Fruit fly (Drosophila melanogaster) whole organism, embryonic: ENCODE data around the gene LeuRS-m.
A peak's percentile ranks its signal among the peaks of the same experiment; 100 is the strongest.

Experiments used
- Bgb ChIP-seq: fragments of 200-800 bp; sonication (Bioruptor generic); IDR thresholded peaks from 2 replicates; pipeline ENCODE4 v1.3.6; 2022; ENCODE audit warnings: missing biosample characterization, missing genetic modification characterization; ENCODE audit not compliant: partially characterized antibody
- BtbVII ChIP-seq: fragments of 200-800 bp; sonication (Bioruptor generic); optimal IDR thresholded peaks from 3 replicates; lab custom pipeline; 2017; ENCODE audit warnings: missing biosample characterization, mild to moderate bottlenecking, missing genetic modification characterization
- CG10321 ChIP-seq: fragments of 200-800 bp; sonication (Bioruptor generic); IDR thresholded peaks from 2 replicates; pipeline ENCODE4 v1.3.6; 2022; ENCODE audit warnings: missing biosample characterization, missing genetic modification characterization
- CG10431 ChIP-seq: fragments of 200-800 bp; sonication (Bioruptor generic); optimal IDR thresholded peaks from 3 replicates; lab custom pipeline; 2018; ENCODE audit warnings: missing biosample characterization, mild to moderate bottlenecking, missing genetic modification characterization
- CG10462 ChIP-seq: fragments of 200-800 bp; sonication (Bioruptor generic); optimal IDR thresholded peaks from 2 replicates; lab custom pipeline; 2016; ENCODE audit warnings: missing biosample characterization, missing genetic modification characterization
- CG11398 ChIP-seq: fragments of 200-800 bp; sonication (Bioruptor generic); optimal IDR thresholded peaks from 2 replicates; lab custom pipeline; 2016; ENCODE audit warnings: missing biosample characterization, missing genetic modification characterization
- CG11560 ChIP-seq: fragments of 200-800 bp; sonication (Bioruptor generic); IDR thresholded peaks from 3 replicates; pipeline ENCODE4 v1.3.6; 2022; ENCODE audit warnings: missing biosample characterization, missing genetic modification characterization
- CG11723 ChIP-seq: fragments of 200-800 bp; sonication (Bioruptor generic); optimal IDR thresholded peaks from 2 replicates; lab custom pipeline; 2017; ENCODE audit warnings: missing biosample characterization, mild to moderate bottlenecking, missing genetic modification characterization
- CG14667 ChIP-seq: fragments of 200-800 bp; sonication (Bioruptor generic); IDR thresholded peaks from 2 replicates; pipeline ENCODE4 v1.3.6; 2022; ENCODE audit warnings: missing biosample characterization, missing genetic modification characterization
- CG1529 ChIP-seq: fragments of 200-800 bp; sonication (Bioruptor generic); optimal IDR thresholded peaks from 3 replicates; lab custom pipeline; 2018; ENCODE audit warnings: missing biosample characterization, missing genetic modification characterization
- CG1603 ChIP-seq: fragments of 200-800 bp; sonication (Bioruptor generic); optimal IDR thresholded peaks from 2 replicates; lab custom pipeline; 2019; ENCODE audit warnings: missing biosample characterization, mild to moderate bottlenecking, missing genetic modification characterization, moderate library complexity
- CG16863 ChIP-seq: fragments of 200-800 bp; sonication (Bioruptor generic); optimal IDR thresholded peaks from 3 replicates; lab custom pipeline; 2016; ENCODE audit warnings: missing biosample characterization, missing genetic modification characterization
- CG30431 ChIP-seq: fragments of 200-800 bp; sonication (Bioruptor generic); optimal IDR thresholded peaks from 2 replicates; lab custom pipeline; 2017; ENCODE audit warnings: missing biosample characterization, missing genetic modification characterization
- CG7786 ChIP-seq: fragments of 200-800 bp; sonication (Bioruptor generic); optimal IDR thresholded peaks from 2 replicates; lab custom pipeline; 2016; ENCODE audit warnings: missing biosample characterization, missing genetic modification characterization
- CG8924 ChIP-seq: fragments of 200-800 bp; optimal IDR thresholded peaks from 3 replicates; lab custom pipeline; 2019; ENCODE audit warnings: missing biosample characterization, mild to moderate bottlenecking, missing genetic modification characterization, moderate library complexity
- CG9609 ChIP-seq: fragments of 200-800 bp; sonication (Bioruptor generic); optimal IDR thresholded peaks from 3 replicates; lab custom pipeline; 2016; ENCODE audit warnings: missing biosample characterization, missing genetic modification characterization
- CG9876 ChIP-seq: fragments of 200-800 bp; sonication (Bioruptor generic); optimal IDR thresholded peaks from 2 replicates; lab custom pipeline; 2016; ENCODE audit warnings: missing biosample characterization, missing genetic modification characterization
- CTCF ChIP-seq: fragments of 200-800 bp; sonication (Bioruptor generic); optimal IDR thresholded peaks from 2 replicates; lab custom pipeline; 2017; ENCODE audit warnings: missing biosample characterization, mild to moderate bottlenecking, missing genetic modification characterization, moderate library complexity
- Deaf1 ChIP-seq: fragments of 200-800 bp; optimal IDR thresholded peaks from 3 replicates; lab custom pipeline; 2019; ENCODE audit warnings: missing biosample characterization, mild to moderate bottlenecking, missing genetic modification characterization, moderate library complexity
- Dll ChIP-seq: fragments of 200-800 bp; sonication (Bioruptor generic); IDR thresholded peaks from 4 replicates; pipeline ENCODE4 v1.3.6; 2022; ENCODE audit warnings: missing biosample characterization, missing genetic modification characterization; ENCODE audit not compliant: partially characterized antibody
- Ets97D ChIP-seq: fragments of 200-800 bp; sonication (Bioruptor generic); optimal IDR thresholded peaks from 3 replicates; lab custom pipeline; 2016; ENCODE audit warnings: missing biosample characterization, missing genetic modification characterization
- GATAe ChIP-seq: fragments of 200-800 bp; sonication (Bioruptor generic); conservative IDR thresholded peaks from 2 replicates; pipeline ENCODE4 v1.3.6; 2022; ENCODE audit warnings: missing biosample characterization, missing genetic modification characterization
- HLHmδ ChIP-seq: fragments of 200-800 bp; sonication (Bioruptor generic); optimal IDR thresholded peaks from 2 replicates; lab custom pipeline; 2018; ENCODE audit warnings: missing biosample characterization, mild to moderate bottlenecking, missing genetic modification characterization, moderate library complexity
- Med ChIP-seq: fragments of 200-800 bp; sonication (Bioruptor generic); peaks from one replicate; lab custom pipeline; 2016; ENCODE audit warnings: missing biosample characterization, missing genetic modification characterization, mild to moderate bottlenecking, inconsistent platforms, moderate library complexity
- NC2β ChIP-seq: fragments of 200-800 bp; sonication (Bioruptor generic); optimal IDR thresholded peaks from 2 replicates; lab custom pipeline; 2016; ENCODE audit warnings: missing biosample characterization, missing genetic modification characterization
- NK7.1 ChIP-seq: fragments of 200-800 bp; sonication (Bioruptor generic); optimal IDR thresholded peaks from 3 replicates; lab custom pipeline; 2016; ENCODE audit warnings: missing biosample characterization, missing genetic modification characterization
- Pdp1 ChIP-seq, 2 experiments: fragments of 200-800 bp; sonication (Bioruptor generic); optimal IDR thresholded peaks; 3 replicates each; lab custom pipeline; 2016; ENCODE audit warnings: missing biosample characterization in 2 of 2, missing genetic modification characterization in 2 of 2, mild to moderate bottlenecking in 1 of 2, moderate library complexity in 1 of 2
- Sin3A ChIP-seq: fragments of >200 bp; optimal IDR thresholded peaks from 2 replicates; lab custom pipeline; 2018
- Trl ChIP-seq, 3 experiments: fragments of >200 bp in 2 of 3; fragments of 200-800 bp in 1 of 3; sonication (Bioruptor generic) in 1 of 3; optimal IDR thresholded peaks; 2 replicates in 1 of 3; 3 replicates in 2 of 3; lab custom pipeline; 2016 to 2017; ENCODE audit warnings: missing biosample characterization in 1 of 3, missing genetic modification characterization in 1 of 3
- ato ChIP-seq: fragments of 200-800 bp; sonication (Bioruptor generic); IDR thresholded peaks from 2 replicates; pipeline ENCODE4 v1.3.6; 2022; ENCODE audit warnings: missing biosample characterization, missing genetic modification characterization; ENCODE audit not compliant: partially characterized antibody
- bbx ChIP-seq: fragments of 200-800 bp; sonication (Bioruptor generic); IDR thresholded peaks from 2 replicates; pipeline ENCODE4 v1.3.6; 2022; ENCODE audit warnings: missing biosample characterization, missing genetic modification characterization; ENCODE audit not compliant: partially characterized antibody
- cad ChIP-seq: fragments of >200 bp; optimal IDR thresholded peaks from 2 replicates; lab custom pipeline; 2017; ENCODE audit warnings: missing biosample characterization, missing genetic modification characterization
- crc ChIP-seq: fragments of 200-800 bp; sonication (Bioruptor generic); optimal IDR thresholded peaks from 2 replicates; lab custom pipeline; 2016; ENCODE audit warnings: missing biosample characterization, missing genetic modification characterization
- dmrt11E ChIP-seq: fragments of 200-800 bp; sonication (Bioruptor generic); optimal IDR thresholded peaks from 3 replicates; lab custom pipeline; 2018; ENCODE audit warnings: missing biosample characterization, mild to moderate bottlenecking, missing genetic modification characterization, moderate library complexity
- ewg ChIP-seq: fragments of 200-800 bp; sonication (Bioruptor generic); optimal IDR thresholded peaks from 3 replicates; lab custom pipeline; 2017; ENCODE audit warnings: mild to moderate bottlenecking, missing biosample characterization, missing genetic modification reagents, missing genetic modification characterization
- eyg ChIP-seq: fragments of 200-800 bp; sonication (Bioruptor generic); optimal IDR thresholded peaks from 3 replicates; lab custom pipeline; 2016; ENCODE audit warnings: missing biosample characterization, missing genetic modification characterization
- ftz-f1 ChIP-seq: fragments of 200-800 bp; sonication (Bioruptor generic); optimal IDR thresholded peaks from 2 replicates; lab custom pipeline; 2016; ENCODE audit warnings: missing biosample characterization, missing genetic modification characterization
- grn ChIP-seq: fragments of 200-800 bp; sonication (Bioruptor generic); optimal IDR thresholded peaks from 3 replicates; lab custom pipeline; 2017; ENCODE audit warnings: missing biosample characterization, missing genetic modification characterization
- gro ChIP-seq: fragments of 200-800 bp; sonication (Bioruptor generic); optimal IDR thresholded peaks from 2 replicates; lab custom pipeline; 2016; ENCODE audit warnings: missing biosample characterization, missing genetic modification characterization
- hth ChIP-seq: fragments of >200 bp; optimal IDR thresholded peaks from 2 replicates; lab custom pipeline; 2017; ENCODE audit warnings: inconsistent platforms
- luna ChIP-seq: fragments of 200-800 bp; sonication (Bioruptor generic); optimal IDR thresholded peaks from 2 replicates; lab custom pipeline; 2016; ENCODE audit warnings: missing biosample characterization, missing genetic modification characterization
- psq ChIP-seq: fragments of 200-800 bp; sonication (Bioruptor generic); optimal IDR thresholded peaks from 2 replicates; lab custom pipeline; 2017; ENCODE audit warnings: missing biosample characterization, missing genetic modification characterization
- rib ChIP-seq: fragments of 200-800 bp; sonication (Bioruptor generic); IDR thresholded peaks from 2 replicates; pipeline ENCODE4 v1.3.6; 2022; ENCODE audit warnings: missing biosample characterization, missing genetic modification characterization
- row ChIP-seq: fragments of 200-800 bp; sonication (Bioruptor generic); IDR thresholded peaks from 3 replicates; pipeline ENCODE4 v1.3.6; 2022; ENCODE audit warnings: missing biosample characterization, missing genetic modification characterization
- scrt ChIP-seq: fragments of 200-800 bp; sonication (Bioruptor generic); optimal IDR thresholded peaks from 2 replicates; lab custom pipeline; 2018; ENCODE audit warnings: missing biosample characterization, mild to moderate bottlenecking, missing genetic modification characterization, moderate library complexity
- seq ChIP-seq: fragments of 200-800 bp; sonication (Bioruptor generic); IDR thresholded peaks from 2 replicates; pipeline ENCODE4 v1.3.6; 2022; ENCODE audit warnings: missing biosample characterization, missing genetic modification characterization
- sob ChIP-seq: fragments of 200-800 bp; sonication (Bioruptor generic); IDR thresholded peaks from 2 replicates; pipeline ENCODE4 v1.3.6; 2022; ENCODE audit warnings: missing biosample characterization, missing genetic modification characterization
- ssp ChIP-seq: fragments of 200-800 bp; sonication (Bioruptor generic); IDR thresholded peaks from 2 replicates; pipeline ENCODE4 v1.3.6; 2022; ENCODE audit warnings: missing biosample characterization, missing genetic modification characterization
- tio ChIP-seq: fragments of 200-800 bp; sonication (Bioruptor generic); optimal IDR thresholded peaks from 2 replicates; lab custom pipeline; 2017; ENCODE audit warnings: missing biosample characterization, missing genetic modification characterization, inconsistent platforms
- wor ChIP-seq: fragments of 200-800 bp; sonication (Bioruptor generic); IDR thresholded peaks from 2 replicates; pipeline ENCODE4 v1.3.6; 2022; ENCODE audit warnings: missing biosample characterization, missing genetic modification characterization

The LeuRS-m gene

DNA sequence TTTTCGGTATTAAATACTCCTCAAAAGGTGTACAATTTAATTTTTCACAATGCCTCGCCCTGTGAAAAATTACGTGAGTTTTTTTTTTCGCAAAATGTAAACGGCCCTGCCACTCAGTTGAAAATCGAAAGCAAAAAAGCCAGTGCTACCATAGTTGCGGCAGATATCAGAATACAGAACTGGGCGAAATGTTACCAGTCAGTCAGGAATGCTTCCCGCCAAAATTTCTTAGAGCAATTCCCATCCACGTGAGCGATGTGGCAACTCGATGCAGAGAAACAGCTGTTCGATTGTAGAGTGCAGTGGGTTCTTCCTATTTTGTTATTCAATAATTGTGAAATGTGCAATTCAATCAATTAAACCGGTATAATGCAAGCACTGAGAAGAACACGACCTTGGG lies at the start of gene LeuRS-m, which contains the start of gene Dhc64C (continued):
- peak; percentile 28 for TF ChIP-seq eyg (GFP tag; lab: Kevin White, UChicago)
- TF ChIP-seq Trl (optimal IDR thresholded peaks at IDR 0.05; lab: Kevin White, UChicago) = no peak
- peak; percentile 16 for TF ChIP-seq Trl (GFP tag; optimal IDR thresholded peaks at IDR 0.05; lab: Kevin White, UChicago)
- TF ChIP-seq NC2β = peak; percentile 30
- TF ChIP-seq CG10431 (GFP tag; lab: Kevin White, UChicago) = no peak
- peak; percentile 46; the same call in 1 of the 2 replicates for TF ChIP-seq ato
- TF ChIP-seq dmrt11E (tag; lab: Kevin White, UChicago) = peak; percentile 7
- peak; percentile 19 for TF ChIP-seq ftz-f1
- peak; percentile 50; the same call in 2 of the 4 replicates for TF ChIP-seq Dll (GFP tag; lab: Robert Waterston, UW)
- peak; percentile 94 for TF ChIP-seq rib
- TF ChIP-seq bbx (GFP tag; lab: Robert Waterston, UW) = peak; percentile 72
- no peak for TF ChIP-seq hth (lab: Kevin White, UChicago)

DNA sequence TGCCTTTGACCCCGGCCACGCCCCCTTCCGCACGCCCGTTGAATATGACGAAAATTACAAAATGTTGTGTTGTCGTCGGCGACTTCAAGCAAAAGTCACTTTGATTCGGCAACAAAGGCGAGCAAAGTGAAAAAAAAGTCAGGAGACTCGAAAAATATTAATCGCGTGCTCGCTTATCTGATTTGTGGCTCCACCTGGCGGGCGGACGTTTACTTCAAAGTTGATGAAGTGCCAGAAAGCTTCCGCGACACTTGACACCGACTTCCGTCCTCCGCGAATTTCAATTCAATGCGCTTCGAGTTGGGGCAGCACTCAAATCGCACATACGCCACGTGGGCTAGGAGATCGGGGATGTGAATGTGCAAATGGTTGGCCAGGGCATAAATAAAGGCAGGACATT lies 49.2 kb upstream of the LeuRS-m start:
- TF ChIP-seq CTCF (GFP tag; lab: Kevin White, UChicago) (peak; percentile 65), CG14667 (GFP tag; lab: Robert Waterston, UW) (no peak)
- TF ChIP-seq, all 482 proteins: peak for 1

DNA sequence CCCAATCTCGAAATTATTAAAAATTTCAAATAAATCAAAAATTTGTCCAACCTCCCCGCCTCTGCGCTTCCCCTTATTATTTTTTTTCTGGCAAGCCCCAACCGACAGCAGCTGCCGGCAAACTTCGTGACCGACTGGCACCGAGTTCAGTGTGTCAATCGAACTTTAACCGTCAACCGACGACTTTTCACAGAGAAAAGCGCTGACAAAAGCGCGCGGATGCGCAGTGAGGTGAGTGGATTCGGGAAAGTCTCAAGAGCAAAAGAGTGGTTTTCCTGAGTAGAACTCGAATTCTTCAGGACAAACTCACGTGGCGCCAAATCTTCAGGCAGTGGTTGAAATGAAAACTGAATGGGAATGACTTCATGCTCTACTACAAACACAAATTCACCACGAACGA lies 25.0 kb upstream of the LeuRS-m start:
- TF ChIP-seq Ets97D (GFP tag; lab: Kevin White, UChicago) (no peak), psq (GFP tag; lab: Kevin White, UChicago) (no peak), CG11723 (no peak), CG11398 (GFP tag; lab: Kevin White, UChicago) (no peak), row (GFP tag; lab: Robert Waterston, UW) (no peak), Sin3A (lab: Kevin White, UChicago) (no peak), seq (GFP tag; lab: Robert Waterston, UW) (no peak), grn (no peak), BtbVII (no peak), scrt (GFP tag; lab: Kevin White, UChicago) (no peak), ssp (no peak), Dll (GFP tag; lab: Robert Waterston, UW) (no peak), CG7786 (no peak), tio (GFP tag; lab: Kevin White, UChicago) (no peak), CG9876 (GFP tag; lab: Kevin White, UChicago) (no peak), NK7.1 (GFP tag; lab: Kevin White, UChicago) (no peak), CG30431 (GFP tag; lab: Kevin White, UChicago) (no peak), crc (GFP tag; lab: Kevin White, UChicago) (no peak), Pdp1 (GFP tag; optimal IDR thresholded peaks at IDR 0.05; lab: Kevin White, UChicago) (no peak), cad (no peak), Deaf1 (tag; lab: Kevin White, UChicago) (peak; percentile 94), Bgb (GFP tag; lab: Robert Waterston, UW) (peak; percentile 53; the same call in 1 of the 2 replicates), luna (GFP tag; lab: Kevin White, UChicago) (no peak), gro (GFP tag; lab: Kevin White, UChicago) (no peak), HLHmδ (no peak), CG8924 (tag; lab: Kevin White, UChicago) (no peak), wor (GFP tag; lab: Robert Waterston, UW) (no peak), CG10321 (GFP tag; lab: Robert Waterston, UW) (no peak), CG16863 (no peak), CG1603 (tag; lab: Kevin White, UChicago) (no peak), CG11560 (tag; lab: Robert Waterston, UW) (no peak), sob (GFP tag; lab: Robert Waterston, UW) (no peak), Med (GFP tag; lab: Kevin White, UChicago) (peak; percentile 28), CG9609 (GFP tag; lab: Kevin White, UChicago) (no peak), CG1529 (no peak), CTCF (GFP tag; lab: Kevin White, UChicago) (peak; percentile 87), GATAe (no peak), ewg (GFP tag; lab: Kevin White, UChicago) (peak; percentile 62), CG10462 (no peak)
